Worm (Caenorhabditis elegans): ENCODE data around the gene F21C10.13.

DNA sequence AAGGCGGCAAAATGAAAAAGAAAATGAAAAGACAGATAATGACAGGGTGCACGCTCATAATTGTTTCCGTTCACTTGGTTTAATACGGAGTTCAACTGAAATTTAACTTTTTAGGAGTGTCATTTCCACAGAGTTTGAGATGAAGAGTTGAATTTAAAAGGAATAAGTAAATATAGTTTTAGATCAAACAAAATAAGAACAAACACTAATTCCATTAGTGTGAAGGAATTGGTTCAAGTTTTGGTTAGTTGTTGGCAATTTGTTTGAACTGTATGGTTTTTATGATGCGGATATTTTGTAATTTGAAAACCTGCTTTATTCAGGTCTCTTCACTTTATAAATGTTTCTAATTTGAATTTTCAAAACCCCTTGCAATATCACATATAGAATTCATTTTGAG lies 34.6 kb downstream of the F21C10.13 start, which contains the start of gene B0222.15:
- TF ChIP-seq ztf-11 (tag; optimal IDR thresholded peaks at IDR 0.05) (no peak), nhr-28 (tag; optimal IDR thresholded peaks at IDR 0.05) (no peak), lsy-2 (tag; optimal IDR thresholded peaks at IDR 0.05) (no peak), unc-62 (GFP tag; optimal IDR thresholded peaks at IDR 0.05) (no peak), nhr-76 (tag; optimal IDR thresholded peaks at IDR 0.05) (no peak), nhr-237 (tag; optimal IDR thresholded peaks at IDR 0.05) (no peak), ceh-83 (GFP tag; optimal IDR thresholded peaks at IDR 0.05) (no peak), snpc-4 (tag; optimal IDR thresholded peaks at IDR 0.05) (no peak), M03D4.4 (tag; optimal IDR thresholded peaks at IDR 0.05) (no peak)
